Worm (Caenorhabditis elegans): Measurements from ENCODE around the gene Y69A2AR.19.

Gene Y69A2AR.19

DNA sequence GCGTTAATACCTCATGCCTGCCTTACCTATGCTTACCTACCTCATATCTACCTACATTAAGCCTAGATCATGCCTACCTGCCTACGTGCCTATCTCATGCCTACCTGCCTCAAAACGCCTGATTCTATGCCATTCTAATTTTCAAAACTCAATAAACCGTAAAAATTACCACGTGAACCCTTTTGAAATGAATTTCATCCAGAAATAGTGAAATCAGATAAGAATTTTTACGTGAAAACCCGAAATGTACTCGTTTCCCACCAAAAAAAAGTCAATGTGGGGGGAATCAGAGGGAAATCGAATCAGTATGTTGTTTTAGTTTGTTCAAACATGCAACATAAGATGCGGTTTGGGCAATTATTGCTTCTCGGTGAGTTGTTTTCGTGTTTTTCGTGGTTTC, at the start of gene Y69A2AR.19:
TSS of gene Y69A2AR.19 (plus strand) at position 301 of the 400 bp plus-strand sequence.
- no peak for TF ChIP-seq nhr-47 (tag; optimal IDR thresholded peaks at IDR 0.05)
- no peak for TF ChIP-seq mdl-1 (tag; optimal IDR thresholded peaks at IDR 0.05)
- no peak for TF ChIP-seq aha-1 (tag; optimal IDR thresholded peaks at IDR 0.05)
- TF ChIP-seq lsy-2 (tag; optimal IDR thresholded peaks at IDR 0.05), result no peak
- TF ChIP-seq fkh-8 (tag; optimal IDR thresholded peaks at IDR 0.05), result no peak
- no peak for TF ChIP-seq unc-62 (GFP tag; optimal IDR thresholded peaks at IDR 0.05)
- no peak for TF ChIP-seq snu-23 (GFP tag; optimal IDR thresholded peaks at IDR 0.05)
- no peak for TF ChIP-seq blmp-1 (tag; optimal IDR thresholded peaks at IDR 0.05)
- TF ChIP-seq pqm-1 (tag; optimal IDR thresholded peaks at IDR 0.05), result no peak
- no peak for TF ChIP-seq dpl-1 (GFP tag; optimal IDR thresholded peaks at IDR 0.05)
- no peak for TF ChIP-seq egl-13 (tag; optimal IDR thresholded peaks at IDR 0.05)
- TF ChIP-seq C34B4.2 (tag; optimal IDR thresholded peaks at IDR 0.05), result no peak
- TF ChIP-seq fos-1 (tag; optimal IDR thresholded peaks at IDR 0.05), result no peak
- TF ChIP-seq zip-4 (GFP tag; optimal IDR thresholded peaks at IDR 0.05), result no peak
- TF ChIP-seq sup-37 (GFP tag; optimal IDR thresholded peaks at IDR 0.05), result no peak
- TF ChIP-seq lin-14 (GFP tag; optimal IDR thresholded peaks at IDR 0.05), result no peak
- no peak for TF ChIP-seq nhr-71 (tag; optimal IDR thresholded peaks at IDR 0.05)

DNA sequence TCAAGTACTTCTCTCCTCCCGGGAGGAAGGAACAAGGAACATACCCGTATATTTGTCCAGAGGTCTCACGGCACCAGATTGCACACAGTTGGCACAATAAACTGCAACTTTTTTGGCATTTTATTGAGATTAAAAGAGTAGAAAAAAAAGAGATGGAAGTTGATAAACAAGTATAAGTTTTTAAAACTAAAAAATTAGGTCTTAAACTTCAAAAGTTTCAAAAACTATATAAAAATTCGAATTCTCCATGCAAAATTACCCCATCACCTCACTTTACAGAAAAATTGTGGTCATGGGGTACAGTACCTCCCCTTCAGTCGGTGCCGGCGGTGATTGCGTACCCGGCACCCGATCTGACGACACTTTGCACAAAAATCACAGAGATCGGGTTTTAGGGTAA, 37.4 kb upstream of the Y69A2AR.19 start, which contains the start of gene C45G7.13:
TSS of gene C45G7.13 (minus strand) at position 101 of the 400 bp plus-strand sequence.
- TF ChIP-seq nhr-84 (tag; optimal IDR thresholded peaks at IDR 0.05), result no peak

- TF ChIP-seq efl-1 (optimal IDR thresholded peaks at IDR 0.05) (no peak), efl-1 (GFP tag; optimal IDR thresholded peaks at IDR 0.05 in 1 of 2) (peak in 1 of 2 experiments; percentile 33), egl-13 (tag; optimal IDR thresholded peaks at IDR 0.05) (no peak)
These were observed 37.0 kb upstream of the Y69A2AR.19 start for ce11 chrIV:2451655-2452054.

DNA sequence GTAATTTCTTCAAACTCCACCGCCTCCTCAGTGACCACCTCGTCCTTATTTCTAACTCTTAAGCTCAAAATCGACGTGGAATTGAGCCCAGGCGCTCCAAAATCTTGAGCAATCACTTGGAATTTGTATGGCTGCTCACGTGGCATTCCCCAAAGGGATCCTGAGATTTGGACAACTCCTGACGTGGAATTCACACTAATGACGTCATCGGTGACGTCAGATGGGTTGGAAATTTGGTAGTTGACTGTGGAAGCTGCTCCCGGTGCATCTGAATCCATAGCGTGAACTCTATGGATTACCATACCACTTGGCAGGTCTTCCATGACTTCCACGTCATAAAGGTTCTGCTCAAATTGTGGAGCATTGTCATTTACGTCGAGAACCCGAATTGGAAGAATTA, 33.5 kb upstream of the Y69A2AR.19 start:
- TF ChIP-seq nhr-20 (tag; optimal IDR thresholded peaks at IDR 0.05), result no peak
- no peak for TF ChIP-seq mep-1 (tag; optimal IDR thresholded peaks at IDR 0.05)
- TF ChIP-seq lin-35 (GFP tag; optimal IDR thresholded peaks at IDR 0.05), result no peak
- no peak for TF ChIP-seq skn-1 (tag; optimal IDR thresholded peaks at IDR 0.05)
- TF ChIP-seq unc-86 (tag; optimal IDR thresholded peaks at IDR 0.05), result no peak
- no peak for TF ChIP-seq mab-9 (GFP tag; IDR thresholded peaks at IDR 0.05)

- TF ChIP-seq rnt-1 (tag; optimal IDR thresholded peaks at IDR 0.05) (no peak), lin-13 (GFP tag; optimal IDR thresholded peaks at IDR 0.05) (no peak), pax-3 (tag; optimal IDR thresholded peaks at IDR 0.05) (no peak), pag-3 (tag; optimal IDR thresholded peaks at IDR 0.05; ENCODE audit: borderline replicate concordance, insufficient read depth) (no peak), dsc-1 (tag; optimal IDR thresholded peaks at IDR 0.05) (no peak)
These were observed 27.2 kb upstream of the Y69A2AR.19 start for ce11 chrIV:2461396-2461795.

- TF ChIP-seq blmp-1 (tag; optimal IDR thresholded peaks at IDR 0.05) (peak; percentile 66), elt-3 (tag; optimal IDR thresholded peaks at IDR 0.05) (no peak), swsn-7 (tag; optimal IDR thresholded peaks at IDR 0.05) (no peak), nhr-85 (tag) (peak; percentile 60)
These were observed 25.3 kb upstream of the Y69A2AR.19 start, which contains the start of gene cdh-10 for ce11 chrIV:2463311-2463710. Gene cdh-10 (minus strand): TSS chrIV:2463369.

All from whole organism, L1 larva.